Worm (Caenorhabditis elegans) whole organism, L2 larva: ENCODE data around the gene Y54E2A.10.

Experiments used
- C34F6.9 ChIP-seq: fragments of 150-350 bp; optimal IDR thresholded peaks from 2 replicates; lab custom pipeline; 2014; ENCODE audit warnings: missing biosample characterization, missing genetic modification characterization
- F13H6.1 ChIP-seq: sonication (generic microtip); optimal IDR thresholded peaks from 2 replicates; lab custom pipeline; 2016; ENCODE audit warnings: missing genetic modification characterization, missing compliant biosample characterization
- Y55F3AM.14 ChIP-seq: fragments of 200-800 bp; sonication (Bioruptor generic); optimal IDR thresholded peaks from 2 replicates; lab custom pipeline; 2018; ENCODE audit warnings: mild to moderate bottlenecking, missing genetic modification characterization, missing compliant biosample characterization
- alr-1 ChIP-seq: fragments of 150-350 bp; optimal IDR thresholded peaks from 2 replicates; lab custom pipeline; 2014; ENCODE audit warnings: missing biosample characterization, missing genetic modification characterization
- aly-2 ChIP-seq: fragments of 150-350 bp; optimal IDR thresholded peaks from 2 replicates; lab custom pipeline; 2014; ENCODE audit warnings: missing biosample characterization, missing genetic modification characterization
- ama-1 ChIP-seq: fragments of 150-350 bp; optimal IDR thresholded peaks from 2 replicates; lab custom pipeline; 2018; ENCODE audit warnings: inconsistent platforms
- ceh-82 ChIP-seq: fragments of 150-350 bp; optimal IDR thresholded peaks from 2 replicates; lab custom pipeline; 2014; ENCODE audit warnings: missing biosample characterization, missing genetic modification characterization
- crh-2 ChIP-seq: sonication (generic microtip); optimal IDR thresholded peaks from 2 replicates; lab custom pipeline; 2017; ENCODE audit warnings: missing biosample characterization, missing genetic modification characterization
- dmd-4 ChIP-seq: sonication (generic microtip); optimal IDR thresholded peaks from 2 replicates; lab custom pipeline; 2017; ENCODE audit warnings: missing biosample characterization, missing genetic modification characterization
- egl-27 ChIP-seq: sonication (generic microtip); optimal IDR thresholded peaks from 3 replicates; lab custom pipeline; 2017; ENCODE audit warnings: missing biosample characterization, missing genetic modification reagents, missing genetic modification characterization
- elt-1 ChIP-seq: fragments of 150-350 bp; optimal IDR thresholded peaks from 2 replicates; lab custom pipeline; 2014; ENCODE audit warnings: missing biosample characterization, missing genetic modification characterization
- elt-3 ChIP-seq: sonication (generic microtip); optimal IDR thresholded peaks from 2 replicates; lab custom pipeline; 2017; ENCODE audit warnings: missing biosample characterization, missing genetic modification characterization
- fos-1 ChIP-seq: fragments of 150-350 bp; optimal IDR thresholded peaks from 2 replicates; lab custom pipeline; 2014; ENCODE audit warnings: missing biosample characterization, missing genetic modification characterization
- gmeb-1 ChIP-seq: fragments of 150-350 bp; optimal IDR thresholded peaks from 2 replicates; lab custom pipeline; 2014; ENCODE audit warnings: missing biosample characterization, missing genetic modification characterization
- lin-11 ChIP-seq: fragments of 150-350 bp; sonication (generic microtip); optimal IDR thresholded peaks from 2 replicates; lab custom pipeline; 2014; ENCODE audit warnings: missing biosample characterization, missing genetic modification characterization, inconsistent platforms, mixed read lengths
- lin-13 ChIP-seq: fragments of 150-350 bp; optimal IDR thresholded peaks from 2 replicates; lab custom pipeline; 2014; ENCODE audit warnings: missing biosample characterization, missing genetic modification reagents, missing genetic modification characterization
- lin-39 ChIP-seq: fragments of 150-350 bp; optimal IDR thresholded peaks from 2 replicates; lab custom pipeline; 2014; ENCODE audit warnings: missing biosample characterization, missing genetic modification reagents, missing genetic modification characterization
- lsy-2 ChIP-seq, 2 experiments: fragments of 150-350 bp in 1 of 2; sonication (generic microtip) in 1 of 2; optimal IDR thresholded peaks; 2 replicates each; lab custom pipeline; 2014 to 2017; ENCODE audit warnings: missing biosample characterization in 2 of 2, missing genetic modification characterization in 2 of 2
- mbf-1 ChIP-seq: sonication (generic microtip); optimal IDR thresholded peaks from 2 replicates; lab custom pipeline; 2017; ENCODE audit warnings: missing biosample characterization, missing genetic modification characterization
- nhr-10 ChIP-seq: sonication (generic microtip); optimal IDR thresholded peaks from 2 replicates; lab custom pipeline; 2017; ENCODE audit warnings: missing biosample characterization, missing genetic modification characterization
- nhr-11 ChIP-seq: fragments of 150-350 bp; optimal IDR thresholded peaks from 2 replicates; lab custom pipeline; 2014; ENCODE audit warnings: missing biosample characterization, missing genetic modification characterization
- nhr-12 ChIP-seq: fragments of 150-350 bp; optimal IDR thresholded peaks from 2 replicates; lab custom pipeline; 2014; ENCODE audit warnings: missing biosample characterization, missing genetic modification characterization
- nhr-129 ChIP-seq: fragments of 150-350 bp; optimal IDR thresholded peaks from 2 replicates; lab custom pipeline; 2014; ENCODE audit warnings: missing biosample characterization, missing genetic modification characterization
- nhr-21 ChIP-seq: fragments of 150-350 bp; optimal IDR thresholded peaks from 2 replicates; lab custom pipeline; 2014; ENCODE audit warnings: missing biosample characterization, missing genetic modification characterization
- nhr-23 ChIP-seq: fragments of 150-350 bp; optimal IDR thresholded peaks from 2 replicates; lab custom pipeline; 2014; ENCODE audit warnings: missing biosample characterization, missing genetic modification reagents, missing genetic modification characterization
- nhr-237 ChIP-seq: fragments of 150-350 bp; optimal IDR thresholded peaks from 2 replicates; lab custom pipeline; 2014; ENCODE audit warnings: missing biosample characterization, missing genetic modification characterization
- nhr-25 ChIP-seq: fragments of 150-350 bp; sonication (generic microtip); optimal IDR thresholded peaks from 3 replicates; lab custom pipeline; 2014; ENCODE audit warnings: missing biosample characterization, missing genetic modification characterization
- nhr-77 ChIP-seq: fragments of 150-350 bp; optimal IDR thresholded peaks from 2 replicates; lab custom pipeline; 2014; ENCODE audit warnings: missing biosample characterization, missing genetic modification characterization
- peb-1 ChIP-seq: fragments of 150-350 bp; optimal IDR thresholded peaks from 2 replicates; lab custom pipeline; 2014; ENCODE audit warnings: missing biosample characterization, missing genetic modification characterization
- sem-4 ChIP-seq: fragments of 150-350 bp; optimal IDR thresholded peaks from 2 replicates; lab custom pipeline; 2014; ENCODE audit warnings: missing biosample characterization, missing genetic modification reagents, missing genetic modification characterization
- skn-1 ChIP-seq: sonication (generic microtip); optimal IDR thresholded peaks from 2 replicates; lab custom pipeline; 2017; ENCODE audit warnings: missing biosample characterization, missing genetic modification characterization
- sma-3 ChIP-seq: sonication (generic microtip); optimal IDR thresholded peaks from 2 replicates; lab custom pipeline; 2016; ENCODE audit warnings: missing genetic modification reagents, missing genetic modification characterization, missing compliant biosample characterization
- sma-9 ChIP-seq, 2 experiments: fragments of 150-350 bp in 1 of 2; sonication (generic microtip) in 1 of 2; optimal IDR thresholded peaks; 2 replicates each; lab custom pipeline; 2014 to 2016; ENCODE audit warnings: missing genetic modification characterization in 2 of 2, mild to moderate bottlenecking in 1 of 2, missing biosample characterization in 1 of 2, missing compliant biosample characterization in 1 of 2, missing genetic modification reagents in 1 of 2, moderate library complexity in 1 of 2
- snpc-4 ChIP-seq: fragments of 150-350 bp; optimal IDR thresholded peaks from 2 replicates; lab custom pipeline; 2014; ENCODE audit warnings: missing biosample characterization, missing genetic modification characterization
- unc-39 ChIP-seq: fragments of 150-350 bp; optimal IDR thresholded peaks from 2 replicates; lab custom pipeline; 2014; ENCODE audit warnings: missing biosample characterization, missing genetic modification characterization
- unc-55 ChIP-seq: fragments of 150-350 bp; sonication (generic microtip); optimal IDR thresholded peaks from 3 replicates; lab custom pipeline; 2014; ENCODE audit warnings: missing biosample characterization, missing genetic modification reagents, missing genetic modification characterization
- zag-1 ChIP-seq: fragments of 150-350 bp; optimal IDR thresholded peaks from 2 replicates; lab custom pipeline; 2014; ENCODE audit warnings: missing biosample characterization, missing genetic modification characterization
- ztf-11 ChIP-seq: sonication (generic microtip); optimal IDR thresholded peaks from 2 replicates; lab custom pipeline; 2017; ENCODE audit warnings: missing biosample characterization, missing genetic modification characterization
- ztf-4 ChIP-seq: fragments of 150-350 bp; optimal IDR thresholded peaks from 2 replicates; lab custom pipeline; 2014; ENCODE audit warnings: missing biosample characterization, missing genetic modification characterization

Y54E2A.10 gene

ce11 chrII:14798047-14798522 is 7.2 kb downstream of the Y54E2A.10 start, which contains the start of gene tbc-20:
TSS of gene tbc-20 (plus strand) at chrII:14798472.
- TF ChIP-seq unc-55 (GFP tag; lab: Kevin White, UChicago) (peak; percentile 51), crh-2 (peak; percentile 40), lin-13 (GFP tag; lab: Kevin White, UChicago) (peak; percentile 20), lsy-2 (tag; optimal IDR thresholded peaks at IDR 0.05; lab: Kevin White, UChicago) (peak in 1 of 2 experiments; percentile 54), sma-9 (GFP tag; optimal IDR thresholded peaks at IDR 0.05; lab: Kevin White, UChicago) (peak; percentile 20), sma-9 (tag; optimal IDR thresholded peaks at IDR 0.05; lab: Kevin White, UChicago) (no peak), C34F6.9 (tag; lab: Kevin White, UChicago) (peak; percentile 44), gmeb-1 (tag; lab: Kevin White, UChicago) (peak; percentile 16), sem-4 (tag; lab: Kevin White, UChicago) (peak; percentile 18), egl-27 (tag; lab: Kevin White, UChicago) (no peak), sma-3 (peak; percentile 20), nhr-129 (no peak), nhr-25 (peak; percentile 29), nhr-77 (tag; lab: Kevin White, UChicago) (peak; percentile 25), dmd-4 (tag; lab: Kevin White, UChicago) (no peak)

ce11 chrII:14799367-14799766 is 8.5 kb downstream of the Y54E2A.10 start:
- TF ChIP-seq Y55F3AM.14 = no peak
- TF ChIP-seq sem-4 (tag; lab: Kevin White, UChicago) = no peak
- TF ChIP-seq peb-1 (tag; lab: Kevin White, UChicago) = no peak
- TF ChIP-seq C34F6.9 (tag; lab: Kevin White, UChicago) = no peak
- no peak for TF ChIP-seq crh-2
- no peak for TF ChIP-seq nhr-12 (tag; lab: Kevin White, UChicago)
- TF ChIP-seq skn-1 (tag; lab: Kevin White, UChicago) = no peak
- TF ChIP-seq unc-55 (GFP tag; lab: Kevin White, UChicago) = no peak

DNA sequence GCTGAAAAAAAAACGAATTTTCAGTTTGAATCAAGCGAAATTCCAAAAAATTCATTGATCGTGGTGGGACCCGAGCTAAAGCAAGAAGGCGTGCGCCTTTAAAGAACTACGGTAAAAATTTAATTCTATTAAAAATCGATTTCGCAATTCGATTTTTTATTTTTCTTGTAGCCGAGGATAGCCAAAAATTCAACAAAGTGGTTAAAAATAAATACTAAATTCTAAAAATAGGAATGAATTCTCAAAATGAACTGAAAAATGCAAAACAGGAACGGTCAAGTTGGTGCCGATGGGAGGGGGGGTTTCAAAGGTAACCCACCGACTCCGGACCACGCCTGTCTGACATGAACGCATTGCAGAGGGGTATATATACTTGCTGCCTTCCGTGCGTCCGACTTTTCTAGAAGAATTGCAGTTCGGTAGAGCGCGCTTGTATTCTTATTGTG is 10.3 kb downstream of the Y54E2A.10 start:
- peak; percentile 62 for TF ChIP-seq unc-55 (GFP tag; lab: Kevin White, UChicago)
- TF ChIP-seq F13H6.1 (tag; lab: Kevin White, UChicago) = peak; percentile 22
- peak; percentile 54 for TF ChIP-seq crh-2
- no peak for TF ChIP-seq aly-2 (tag; lab: Kevin White, UChicago)
- TF ChIP-seq gmeb-1 (tag; lab: Kevin White, UChicago) = peak; percentile 30
- no peak for TF ChIP-seq C34F6.9 (tag; lab: Kevin White, UChicago)
- no peak for TF ChIP-seq mbf-1 (tag; lab: Kevin White, UChicago)
- TF ChIP-seq fos-1 = peak; percentile 11
- peak; percentile 36 for TF ChIP-seq ama-1
- peak; percentile 33 for TF ChIP-seq lin-13 (GFP tag; lab: Kevin White, UChicago)
- no peak for TF ChIP-seq nhr-10 (tag; lab: Kevin White, UChicago)
- peak; percentile 6 for TF ChIP-seq sma-3
- peak; percentile 48 for TF ChIP-seq sma-9 (GFP tag; optimal IDR thresholded peaks at IDR 0.05; lab: Kevin White, UChicago)
- no peak for TF ChIP-seq sma-9 (tag; optimal IDR thresholded peaks at IDR 0.05; lab: Kevin White, UChicago)
- peak; percentile 48 for TF ChIP-seq lin-11 (tag; lab: Kevin White, UChicago)
- TF ChIP-seq lsy-2 (tag; optimal IDR thresholded peaks at IDR 0.05; lab: Kevin White, UChicago) = peak in 1 of 2 experiments; percentile 63
- no peak for TF ChIP-seq elt-3
- TF ChIP-seq snpc-4 (tag; lab: Kevin White, UChicago) = peak; percentile 97
- TF ChIP-seq sem-4 (tag; lab: Kevin White, UChicago) = peak; percentile 57

DNA sequence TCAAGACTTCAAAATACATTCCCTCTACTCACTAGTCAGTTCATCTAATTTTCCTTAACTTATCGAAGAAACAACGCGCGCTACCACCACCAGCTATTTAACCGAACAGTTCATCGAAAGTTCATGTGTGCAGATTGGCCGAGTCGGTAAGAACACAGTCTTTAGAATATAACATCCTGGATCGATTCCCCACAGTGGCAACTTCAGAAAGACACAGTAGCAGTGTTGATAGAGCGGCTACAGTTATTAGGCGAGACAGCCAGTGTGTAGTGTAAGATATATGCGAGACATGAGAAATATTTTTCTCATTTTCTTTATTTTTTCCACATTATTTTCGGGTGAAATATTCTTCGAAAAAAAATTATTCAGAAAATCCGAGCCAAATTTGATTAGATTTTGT is 11.7 kb downstream of the Y54E2A.10 start:
- TF ChIP-seq nhr-129 (peak; percentile 1), sma-3 (peak; percentile 1)

- TF ChIP-seq snpc-4 (tag; lab: Kevin White, UChicago) (peak; percentile 98), nhr-23 (tag; lab: Kevin White, UChicago) (no peak), nhr-129 (peak; percentile 70), sma-3 (peak; percentile 59), nhr-11 (tag; lab: Kevin White, UChicago) (no peak), nhr-10 (tag; lab: Kevin White, UChicago) (no peak), ztf-11 (tag; lab: Kevin White, UChicago) (no peak), sem-4 (tag; lab: Kevin White, UChicago) (peak; percentile 68), lin-39 (no peak), nhr-237 (tag; lab: Kevin White, UChicago) (no peak), unc-39 (no peak), gmeb-1 (tag; lab: Kevin White, UChicago) (peak; percentile 71), dmd-4 (tag; lab: Kevin White, UChicago) (no peak), alr-1 (tag; lab: Kevin White, UChicago) (no peak), sma-9 (GFP tag; optimal IDR thresholded peaks at IDR 0.05; lab: Kevin White, UChicago) (no peak), sma-9 (tag; optimal IDR thresholded peaks at IDR 0.05; lab: Kevin White, UChicago) (no peak), nhr-21 (tag; lab: Kevin White, UChicago) (peak; percentile 39), Y55F3AM.14 (peak; percentile 75), nhr-12 (tag; lab: Kevin White, UChicago) (no peak), fos-1 (peak; percentile 48), lin-11 (tag; lab: Kevin White, UChicago) (peak; percentile 4), egl-27 (tag; lab: Kevin White, UChicago) (no peak), nhr-25 (peak; percentile 78), ztf-4 (tag; lab: Kevin White, UChicago) (peak; percentile 19), ceh-82 (tag; lab: Kevin White, UChicago) (no peak), nhr-77 (tag; lab: Kevin White, UChicago) (peak; percentile 42), elt-1 (tag; lab: Kevin White, UChicago) (no peak), skn-1 (tag; lab: Kevin White, UChicago) (no peak), peb-1 (tag; lab: Kevin White, UChicago) (no peak), zag-1 (tag; lab: Kevin White, UChicago) (peak; percentile 3)
Observed at ce11 chrII:14804259-14804899, 13.5 kb downstream of the Y54E2A.10 start, which contains the start of gene W01D2.3. TSS of gene W01D2.3 (minus strand) at chrII:14804309.
